Fruit fly (Drosophila melanogaster) whole organism, embryonic: ENCODE results near the gene cass.

Experiments used
- CG17385 ChIP-seq: fragments of 200-800 bp; sonication (Bioruptor generic); optimal IDR thresholded peaks from 3 replicates; lab custom pipeline; 2018; ENCODE audit warnings: missing biosample characterization, mild to moderate bottlenecking, missing genetic modification characterization
- CG1832 ChIP-seq: fragments of 200-800 bp; sonication (Bioruptor generic); optimal IDR thresholded peaks from 2 replicates; lab custom pipeline; 2017; ENCODE audit warnings: missing biosample characterization, mild to moderate bottlenecking, missing genetic modification characterization, inconsistent platforms
- CG8478 ChIP-seq: fragments of >200 bp; optimal IDR thresholded peaks from 2 replicates; lab custom pipeline; 2018
- CG9437 ChIP-seq: fragments of 200-800 bp; sonication (Bioruptor generic); optimal IDR thresholded peaks from 2 replicates; lab custom pipeline; 2018; ENCODE audit warnings: missing biosample characterization, mild to moderate bottlenecking, missing genetic modification characterization
- Fer1 ChIP-seq: fragments of 200-800 bp; sonication (Bioruptor generic); optimal IDR thresholded peaks from 2 replicates; lab custom pipeline; 2017; ENCODE audit warnings: missing biosample characterization, mild to moderate bottlenecking, missing genetic modification characterization
- ci ChIP-seq: fragments of 200-800 bp; sonication (Bioruptor generic); IDR thresholded peaks from 3 replicates; pipeline ENCODE4 v1.3.6; 2022; ENCODE audit warnings: missing biosample characterization, missing genetic modification characterization
- luna ChIP-seq: fragments of 200-800 bp; sonication (Bioruptor generic); optimal IDR thresholded peaks from 2 replicates; lab custom pipeline; 2016; ENCODE audit warnings: missing biosample characterization, missing genetic modification characterization

cass gene

DNA sequence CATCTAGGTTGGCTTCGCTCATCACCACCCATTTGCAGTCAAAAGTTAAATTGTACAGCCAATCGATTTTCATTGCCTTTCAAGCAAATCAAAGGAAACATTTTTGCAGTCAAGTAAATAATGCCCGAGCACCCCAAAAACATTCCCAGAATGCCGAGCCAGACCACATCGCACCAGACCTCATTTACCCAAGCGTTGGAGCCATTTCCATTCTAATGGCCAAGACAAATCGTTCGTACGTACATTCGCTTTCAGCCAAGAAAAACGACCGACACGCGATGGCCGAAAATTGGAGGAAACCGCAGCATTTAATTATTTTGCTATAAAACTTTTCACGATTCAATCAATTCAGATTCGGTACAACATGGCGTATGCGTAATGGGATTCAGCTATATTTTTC, 52.7 kb downstream of the cass start (continued):
- TF ChIP-seq CG9437 (GFP tag; lab: Kevin White, UChicago) (no peak), Fer1 (no peak), CG8478 (lab: Kevin White, UChicago) (no peak), luna (GFP tag; lab: Kevin White, UChicago) (no peak), CG17385 (GFP tag; lab: Kevin White, UChicago) (no peak), CG1832 (GFP tag; lab: Kevin White, UChicago) (no peak), ci (GFP tag; lab: Robert Waterston, UW) (0 out of 3 replicates have a peak, but pooled peaks have one; percentile 6)
